Fruit fly (Drosophila melanogaster): ENCODE results near the gene aay.

Gene aay

DNA sequence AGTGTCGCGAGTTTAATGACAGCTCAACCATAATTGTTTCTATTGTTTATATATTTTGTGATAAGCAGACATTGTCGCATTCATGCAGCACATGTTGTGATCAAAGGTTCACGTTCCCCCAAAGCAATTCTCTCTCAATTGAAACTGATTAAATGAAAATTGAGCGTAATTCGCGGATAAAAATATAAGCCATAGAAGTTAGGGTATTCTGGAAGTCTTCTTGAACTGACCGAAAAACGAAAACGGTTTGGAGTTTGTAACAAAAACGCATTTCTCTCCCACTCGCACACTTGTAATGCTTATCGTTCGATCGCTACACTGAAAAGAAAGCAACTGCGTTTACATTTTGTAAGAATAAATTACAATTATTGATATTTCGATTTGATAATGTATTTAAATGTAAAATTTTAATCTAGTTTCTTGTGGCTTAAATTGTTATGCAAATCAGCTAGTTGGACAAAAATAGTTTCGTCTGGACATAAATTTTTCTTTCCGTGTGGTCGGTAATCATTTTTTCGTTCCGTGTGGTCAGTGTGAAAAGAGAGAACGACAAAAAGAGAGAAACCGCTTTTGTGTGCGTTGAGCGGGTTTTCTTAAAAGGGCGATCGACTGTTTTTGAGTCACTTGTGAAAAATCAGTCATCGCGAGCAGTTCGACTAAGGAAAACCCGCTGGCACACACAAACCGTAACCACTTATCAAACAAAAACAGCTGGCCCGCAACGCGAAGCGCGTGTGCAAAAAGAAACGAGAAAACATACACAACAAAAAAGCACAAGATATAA, at the start of gene aay (continued):
- peak; percentile 96 for TF ChIP-seq CG7271 (tag; optimal IDR thresholded peaks at IDR 0.05)
- TF ChIP-seq br (optimal IDR thresholded peaks at IDR 0.05), result no peak
- peak; percentile 97 for TF ChIP-seq Nf-YA (GFP tag; IDR thresholded peaks at IDR 0.05)
- TF ChIP-seq Nf-YB (GFP tag; optimal IDR thresholded peaks at IDR 0.05), result peak; percentile 92
- TF ChIP-seq shn (GFP tag; optimal IDR thresholded peaks at IDR 0.05), result peak; percentile 95
- TF ChIP-seq Eip74EF (GFP tag; optimal IDR thresholded peaks at IDR 0.05), result peak in 1 of 2 experiments; percentile 100
- peak; percentile 40 for TF ChIP-seq Dref (GFP tag; IDR thresholded peaks at IDR 0.05)
- no peak for TF ChIP-seq inv (GFP tag; IDR thresholded peaks at IDR 0.05; ENCODE audit: partially characterized antibody)
- peak; percentile 94 for TF ChIP-seq da (GFP tag; optimal IDR thresholded peaks at IDR 0.05)
- TF ChIP-seq CG18011 (GFP tag; optimal IDR thresholded peaks at IDR 0.05), result peak; percentile 90
- TF ChIP-seq Hmr (GFP tag; optimal IDR thresholded peaks at IDR 0.05), result peak; percentile 99
- peak; percentile 98 for TF ChIP-seq CG8765 (GFP tag; IDR thresholded peaks at IDR 0.05)
- peak; percentile 98 for TF ChIP-seq tgo (GFP tag; IDR thresholded peaks at IDR 0.05)
- peak; percentile 99 for TF ChIP-seq dysf (GFP tag; IDR thresholded peaks at IDR 0.05)
- peak; percentile 99 for TF ChIP-seq CG4424 (GFP tag; optimal IDR thresholded peaks at IDR 0.05)
- peak; percentile 97 for TF ChIP-seq H2.0 (GFP tag; IDR thresholded peaks at IDR 0.05)
- no peak for TF ChIP-seq cad (GFP tag; optimal IDR thresholded peaks at IDR 0.05)
- peak; percentile 99 for TF ChIP-seq bcd (GFP tag; optimal IDR thresholded peaks at IDR 0.05)
- peak; percentile 93 for TF ChIP-seq CG9437 (GFP tag; optimal IDR thresholded peaks at IDR 0.05)
- TF ChIP-seq ATbp (GFP tag; optimal IDR thresholded peaks at IDR 0.05), result peak; percentile 99
- peak; percentile 99 for TF ChIP-seq CG17359 (tag; optimal IDR thresholded peaks at IDR 0.05)
- peak; percentile 96 for TF ChIP-seq al (GFP tag; IDR thresholded peaks at IDR 0.05)
- TF ChIP-seq CG12236 (GFP tag; optimal IDR thresholded peaks at IDR 0.05), result peak; percentile 97
- TF ChIP-seq D (optimal IDR thresholded peaks at IDR 0.05), result no peak
- TF ChIP-seq D (GFP tag; optimal IDR thresholded peaks at IDR 0.05), result peak; percentile 99
- TF ChIP-seq CG17829 (tag; optimal IDR thresholded peaks at IDR 0.05), result peak; percentile 99
- TF ChIP-seq Mad (GFP tag; optimal IDR thresholded peaks at IDR 0.05), result peak; percentile 99
- peak; percentile 99 for TF ChIP-seq CG10147 (GFP tag; optimal IDR thresholded peaks at IDR 0.05)
- TF ChIP-seq NfI (GFP tag; optimal IDR thresholded peaks at IDR 0.05), result peak; percentile 99
- peak; percentile 99 for TF ChIP-seq CG1529 (GFP tag; optimal IDR thresholded peaks at IDR 0.05)
- TF ChIP-seq Chrac-16 (GFP tag; optimal IDR thresholded peaks at IDR 0.05), result peak; percentile 99
- peak; percentile 97 for TF ChIP-seq ewg (GFP tag; optimal IDR thresholded peaks at IDR 0.05)
- peak; percentile 97 for TF ChIP-seq CG10543 (GFP tag; optimal IDR thresholded peaks at IDR 0.05)
- peak; percentile 98 for TF ChIP-seq sqz (GFP tag; optimal IDR thresholded peaks at IDR 0.05)
- peak; percentile 97 for TF ChIP-seq CG6272 (GFP tag; IDR thresholded peaks at IDR 0.05)
- peak; percentile 87 for TF ChIP-seq E2f2 (GFP tag; IDR thresholded peaks at IDR 0.05)
- peak; percentile 99 for TF ChIP-seq az2 (GFP tag; optimal IDR thresholded peaks at IDR 0.05)
- TF ChIP-seq CG5245 (GFP tag; optimal IDR thresholded peaks at IDR 0.05), result peak; percentile 97
- peak; percentile 88 for TF ChIP-seq CG15073 (GFP tag; optimal IDR thresholded peaks at IDR 0.05)
- TF ChIP-seq CG10209 (GFP tag; optimal IDR thresholded peaks at IDR 0.05), result peak; percentile 99
- peak; percentile 97 for TF ChIP-seq trh (GFP tag; optimal IDR thresholded peaks at IDR 0.05)
- TF ChIP-seq so (GFP tag; IDR thresholded peaks at IDR 0.05), result peak; percentile 98
- TF ChIP-seq CG14965 (GFP tag; optimal IDR thresholded peaks at IDR 0.05; ENCODE audit: borderline replicate concordance), result peak; percentile 81
- TF ChIP-seq CG1603 (tag; optimal IDR thresholded peaks at IDR 0.05), result peak; percentile 97
- peak; percentile 98 for TF ChIP-seq nau (GFP tag; optimal IDR thresholded peaks at IDR 0.05)
- peak; percentile 99 for TF ChIP-seq Xrp1 (GFP tag; IDR thresholded peaks at IDR 0.05)
- peak; percentile 87 for TF ChIP-seq ash1 (GFP tag; optimal IDR thresholded peaks at IDR 0.05)
- TF ChIP-seq hth (optimal IDR thresholded peaks at IDR 0.05), result no peak
- peak; percentile 100 for TF ChIP-seq gcm (GFP tag; optimal IDR thresholded peaks at IDR 0.05)
- TF ChIP-seq twi (tag; optimal IDR thresholded peaks at IDR 0.05), result peak; percentile 96

Data from whole organism, embryonic.